Fruit fly (Drosophila melanogaster) whole organism, prepupa: ENCODE results near the gene RnpS1.

Experiments
- CG32006 ChIP-seq: fragments of 200-800 bp; sonication (Bioruptor generic); optimal IDR thresholded peaks from 3 replicates; lab custom pipeline; 2017; ENCODE audit warnings: missing biosample characterization, mild to moderate bottlenecking, missing genetic modification characterization
- Eip75B ChIP-seq: fragments of 200-800 bp; sonication (Bioruptor generic); optimal IDR thresholded peaks from 3 replicates; lab custom pipeline; 2016; ENCODE audit warnings: missing biosample characterization, missing genetic modification characterization
- Gug ChIP-seq: fragments of 200-800 bp; sonication (Bioruptor generic); IDR thresholded peaks from 2 replicates; pipeline ENCODE4 v1.3.6; 2022; ENCODE audit warnings: missing biosample characterization, missing genetic modification characterization
- dac ChIP-seq: fragments of 200-800 bp; sonication (Bioruptor generic); optimal IDR thresholded peaks from 2 replicates; lab custom pipeline; 2017; ENCODE audit warnings: missing biosample characterization, mild to moderate bottlenecking, missing genetic modification characterization
- eg ChIP-seq: fragments of 200-800 bp; sonication (Bioruptor generic); IDR thresholded peaks from 3 replicates; pipeline ENCODE4 v1.3.6; 2022; ENCODE audit warnings: missing biosample characterization, missing genetic modification characterization
- esn ChIP-seq: fragments of 200-800 bp; sonication (Bioruptor generic); optimal IDR thresholded peaks from 2 replicates; lab custom pipeline; 2016; ENCODE audit warnings: missing biosample characterization, mild to moderate bottlenecking, missing genetic modification characterization, moderate library complexity

- no peak for TF ChIP-seq Gug (GFP tag; lab: Robert Waterston, UW)
- no peak for TF ChIP-seq Eip75B (GFP tag; lab: Kevin White, UChicago)
- TF ChIP-seq esn (GFP tag; lab: Kevin White, UChicago): no peak
- TF ChIP-seq eg (GFP tag; lab: Robert Waterston, UW): no peak
- no peak for TF ChIP-seq dac (GFP tag; lab: Kevin White, UChicago)
- TF ChIP-seq CG32006 (GFP tag; lab: Kevin White, UChicago): no peak
Observed at dm6 chr3R:9548769-9549168, 3.1 kb upstream of the RnpS1 start.
